Worm (Caenorhabditis elegans) whole organism, late embryonic: ENCODE results near the gene srh-149.
A peak's percentile ranks its signal among the peaks of the same experiment; 100 is the strongest.

Experiments
- F13H6.1 ChIP-seq: sonication (generic microtip); optimal IDR thresholded peaks from 2 replicates; lab custom pipeline; 2016; ENCODE audit warnings: missing genetic modification characterization, missing compliant biosample characterization
- K02D7.2 ChIP-seq: sonication (generic microtip); optimal IDR thresholded peaks from 2 replicates; lab custom pipeline; 2017; ENCODE audit warnings: mild to moderate bottlenecking, missing genetic modification characterization, missing compliant biosample characterization
- ahr-1 ChIP-seq: sonication (generic microtip); optimal IDR thresholded peaks from 2 replicates; lab custom pipeline; 2016; ENCODE audit warnings: missing genetic modification characterization, missing compliant biosample characterization
- ceh-24 ChIP-seq: sonication (generic microtip); optimal IDR thresholded peaks from 2 replicates; lab custom pipeline; 2016; ENCODE audit warnings: mild to moderate bottlenecking, missing genetic modification characterization, missing compliant biosample characterization
- ceh-30 ChIP-seq: fragments of 150-350 bp; optimal IDR thresholded peaks from 2 replicates; lab custom pipeline; 2014; ENCODE audit warnings: missing biosample characterization, missing genetic modification characterization
- ceh-34 ChIP-seq: sonication (generic microtip); optimal IDR thresholded peaks from 2 replicates; lab custom pipeline; 2016; ENCODE audit warnings: mild to moderate bottlenecking, missing genetic modification characterization, missing compliant biosample characterization
- ceh-45 ChIP-seq: fragments of 200-800 bp; sonication (Bioruptor generic); IDR thresholded peaks from 2 replicates; pipeline ENCODE4 v1.3.6; 2022; ENCODE audit warnings: missing genetic modification reagents, missing genetic modification characterization, missing compliant biosample characterization
- ceh-48 ChIP-seq: sonication (generic microtip); optimal IDR thresholded peaks from 2 replicates; lab custom pipeline; 2016; ENCODE audit warnings: missing genetic modification characterization, inconsistent platforms, missing compliant biosample characterization
- che-1 ChIP-seq: sonication (generic microtip); optimal IDR thresholded peaks from 2 replicates; lab custom pipeline; 2016; ENCODE audit warnings: mild to moderate bottlenecking, missing genetic modification characterization, missing compliant biosample characterization
- dmd-4 ChIP-seq: sonication (generic microtip); optimal IDR thresholded peaks from 2 replicates; lab custom pipeline; 2016; ENCODE audit warnings: borderline replicate concordance, missing genetic modification characterization, missing compliant biosample characterization
- elt-2 ChIP-seq: sonication (generic microtip); optimal IDR thresholded peaks from 2 replicates; lab custom pipeline; 2016; ENCODE audit warnings: missing genetic modification reagents, missing genetic modification characterization, missing compliant biosample characterization
- elt-4 ChIP-seq: sonication (generic microtip); optimal IDR thresholded peaks from 2 replicates; lab custom pipeline; 2016; ENCODE audit warnings: missing genetic modification characterization, missing compliant biosample characterization
- ets-4 ChIP-seq: sonication (generic microtip); optimal IDR thresholded peaks from 2 replicates; lab custom pipeline; 2016; ENCODE audit warnings: missing genetic modification characterization, missing compliant biosample characterization
- fax-1 ChIP-seq: sonication (generic microtip); optimal IDR thresholded peaks from 2 replicates; lab custom pipeline; 2016; ENCODE audit warnings: missing genotype, missing genetic modification characterization, missing compliant biosample characterization
- fkh-10 ChIP-seq: fragments of 150-350 bp; optimal IDR thresholded peaks from 2 replicates; lab custom pipeline; 2014; ENCODE audit warnings: missing biosample characterization, missing genetic modification reagents, missing genetic modification characterization
- gmeb-2 ChIP-seq: sonication (generic microtip); optimal IDR thresholded peaks from 2 replicates; lab custom pipeline; 2016; ENCODE audit warnings: missing genetic modification characterization, inconsistent platforms, missing compliant biosample characterization
- hlh-13 ChIP-seq: fragments of 200-800 bp; sonication (Bioruptor generic); optimal IDR thresholded peaks from 2 replicates; lab custom pipeline; 2018; ENCODE audit warnings: mild to moderate bottlenecking, missing genetic modification characterization, missing compliant biosample characterization
- hlh-30 ChIP-seq: sonication (generic microtip); optimal IDR thresholded peaks from 2 replicates; lab custom pipeline; 2017; ENCODE audit warnings: antibody characterized with exemption, missing genetic modification characterization, missing compliant biosample characterization; ENCODE audit not compliant: insufficient read depth
- hlh-6 ChIP-seq: sonication (generic microtip); optimal IDR thresholded peaks from 2 replicates; lab custom pipeline; 2016; ENCODE audit warnings: missing genotype, missing genetic modification characterization, missing compliant biosample characterization
- hlh-8 ChIP-seq: sonication (generic microtip); optimal IDR thresholded peaks from 2 replicates; lab custom pipeline; 2016; ENCODE audit warnings: missing genotype, missing genetic modification characterization, missing compliant biosample characterization
- mec-3 ChIP-seq: sonication (generic microtip); optimal IDR thresholded peaks from 2 replicates; lab custom pipeline; 2016; ENCODE audit warnings: borderline replicate concordance, missing genetic modification characterization, missing compliant biosample characterization
- nfya-1 ChIP-seq: sonication (generic microtip); optimal IDR thresholded peaks from 2 replicates; lab custom pipeline; 2017; ENCODE audit warnings: missing genetic modification characterization, mild to moderate bottlenecking, missing compliant biosample characterization, antibody characterized with exemption, moderate library complexity
- nhr-11 ChIP-seq: fragments of 150-350 bp; optimal IDR thresholded peaks from 2 replicates; lab custom pipeline; 2014; ENCODE audit warnings: missing biosample characterization, missing genetic modification characterization
- nhr-232 ChIP-seq: sonication (generic microtip); optimal IDR thresholded peaks from 2 replicates; lab custom pipeline; 2016; ENCODE audit warnings: missing genetic modification characterization, missing compliant biosample characterization
- odd-2 ChIP-seq: sonication (generic microtip); optimal IDR thresholded peaks from 2 replicates; lab custom pipeline; 2017; ENCODE audit warnings: antibody characterized with exemption, mild to moderate bottlenecking, missing genetic modification characterization, missing compliant biosample characterization
- pag-3 ChIP-seq: sonication (generic microtip); optimal IDR thresholded peaks from 2 replicates; lab custom pipeline; 2016; ENCODE audit warnings: missing compliant biosample characterization, missing genetic modification characterization, borderline replicate concordance
- pat-9 ChIP-seq: fragments of 200-800 bp; sonication (Bioruptor generic); optimal IDR thresholded peaks from 2 replicates; lab custom pipeline; 2018; ENCODE audit warnings: mild to moderate bottlenecking, missing genetic modification characterization, moderate library complexity, missing compliant biosample characterization
- pha-4 ChIP-seq: fragments of 150-350 bp; optimal IDR thresholded peaks from 2 replicates; lab custom pipeline; 2018; ENCODE audit warnings: missing biosample characterization, missing genetic modification reagents, missing genetic modification characterization
- pros-1 ChIP-seq: fragments of 150-350 bp; optimal IDR thresholded peaks from 2 replicates; lab custom pipeline; 2014; ENCODE audit warnings: missing biosample characterization, missing genetic modification reagents, missing genetic modification characterization
- ref-2 ChIP-seq: sonication (generic microtip); optimal IDR thresholded peaks from 2 replicates; lab custom pipeline; 2016; ENCODE audit warnings: missing genetic modification characterization, missing compliant biosample characterization
- sdc-2 ChIP-seq: sonication (generic microtip); optimal IDR thresholded peaks from 2 replicates; lab custom pipeline; 2016; ENCODE audit warnings: missing genotype, missing genetic modification characterization, missing compliant biosample characterization
- ttx-3 ChIP-seq: sonication (generic microtip); optimal IDR thresholded peaks from 2 replicates; lab custom pipeline; 2016; ENCODE audit warnings: missing genetic modification reagents, missing genetic modification characterization, missing compliant biosample characterization
- unc-42 ChIP-seq: sonication (generic microtip); optimal IDR thresholded peaks from 2 replicates; lab custom pipeline; 2016; ENCODE audit warnings: missing genotype, missing genetic modification characterization, missing compliant biosample characterization
- unc-55 ChIP-seq: sonication (generic microtip); optimal IDR thresholded peaks from 2 replicates; lab custom pipeline; 2017; ENCODE audit warnings: missing biosample characterization, missing genetic modification reagents, missing genetic modification characterization
- ztf-16 ChIP-seq: sonication (generic microtip); optimal IDR thresholded peaks from 2 replicates; lab custom pipeline; 2017; ENCODE audit warnings: missing genetic modification characterization, missing compliant biosample characterization

Gene srh-149

DNA sequence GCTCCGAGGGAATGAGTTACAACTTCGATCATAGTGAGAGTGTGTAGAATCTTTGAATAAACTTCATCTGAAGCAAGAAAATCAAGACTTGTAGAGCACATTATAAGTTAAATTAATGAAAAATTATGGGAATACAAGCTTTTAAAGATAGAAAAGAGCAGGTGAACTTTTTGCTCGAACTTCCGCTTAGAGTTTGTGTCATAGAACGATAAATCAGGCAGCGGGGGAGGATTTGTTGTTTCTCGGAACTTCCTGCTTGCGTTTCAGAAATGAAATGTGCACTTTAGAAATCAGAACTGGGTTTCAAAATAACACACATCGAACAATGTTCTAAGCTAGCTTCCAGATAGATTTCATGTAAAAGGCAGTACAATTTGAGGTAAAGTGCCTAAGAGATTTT is at the start of gene srh-149:
TSS of gene srh-149 (minus strand) at position 101 of the 400 bp plus-strand sequence.
- TF ChIP-seq odd-2 (tag; lab: Kevin White, UChicago) (no peak), nfya-1 (tag; lab: Kevin White, UChicago) (no peak), gmeb-2 (no peak)

DNA sequence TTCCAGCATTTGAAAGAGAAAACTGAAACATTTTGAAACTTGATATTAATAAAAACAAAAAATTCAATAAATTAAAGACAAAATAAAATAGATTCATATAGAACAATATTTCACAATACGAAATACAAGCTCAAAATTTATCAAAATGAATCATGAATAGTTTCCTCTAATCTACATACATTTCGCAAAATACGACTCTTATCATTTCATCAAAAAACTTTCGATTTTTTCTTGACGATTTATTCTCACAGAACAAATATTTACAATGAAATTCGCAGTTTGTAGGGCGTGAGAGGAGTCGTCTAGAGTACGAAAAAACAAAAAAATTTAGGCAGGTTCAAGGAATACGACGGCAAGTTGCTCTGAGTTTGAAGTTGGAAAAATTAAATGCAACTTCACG is 49.1 kb upstream of the srh-149 start:
- TF ChIP-seq K02D7.2 (tag; lab: Kevin White, UChicago) (no peak), hlh-30 (no peak)

DNA sequence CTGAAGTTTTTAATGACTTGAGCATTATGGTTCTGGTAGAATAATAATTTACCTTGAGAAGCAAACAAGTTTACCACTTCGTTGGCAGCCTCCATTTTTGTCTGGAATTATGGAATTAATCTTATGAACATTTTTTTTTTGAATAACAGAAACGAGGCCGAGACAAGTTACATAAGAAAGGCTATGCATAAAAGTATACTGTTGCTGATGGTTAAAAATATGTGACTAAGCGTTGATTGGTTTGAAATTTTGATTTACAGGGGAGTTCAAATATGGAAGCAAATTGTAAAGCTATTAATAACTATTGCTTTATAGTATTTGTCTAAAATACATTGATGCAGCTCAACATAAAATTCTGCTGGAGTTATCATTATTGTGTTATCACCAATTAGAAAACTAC is 47.8 kb upstream of the srh-149 start, which contains the start of gene cgt-1:
TSS of gene cgt-1 (minus strand) at position 101 of the 400 bp plus-strand sequence.
- TF ChIP-seq fax-1 (tag; lab: Kevin White, UChicago) (no peak), ceh-34 (no peak), nhr-11 (tag; lab: Kevin White, UChicago) (no peak), ahr-1 (tag; lab: Kevin White, UChicago) (no peak), ets-4 (tag; lab: Kevin White, UChicago) (no peak), pag-3 (tag; lab: Kevin White, UChicago) (no peak), nhr-232 (tag; lab: Kevin White, UChicago) (no peak), ceh-48 (tag; lab: Kevin White, UChicago) (no peak), pat-9 (tag; lab: Kevin White, UChicago) (no peak), hlh-6 (tag; lab: Kevin White, UChicago) (no peak), unc-42 (tag; lab: Kevin White, UChicago) (no peak), hlh-8 (tag; lab: Kevin White, UChicago) (no peak), ceh-45 (GFP tag; lab: Robert Waterston, UW) (no peak), F13H6.1 (no peak), ceh-24 (no peak), mec-3 (tag; lab: Kevin White, UChicago) (no peak)

DNA sequence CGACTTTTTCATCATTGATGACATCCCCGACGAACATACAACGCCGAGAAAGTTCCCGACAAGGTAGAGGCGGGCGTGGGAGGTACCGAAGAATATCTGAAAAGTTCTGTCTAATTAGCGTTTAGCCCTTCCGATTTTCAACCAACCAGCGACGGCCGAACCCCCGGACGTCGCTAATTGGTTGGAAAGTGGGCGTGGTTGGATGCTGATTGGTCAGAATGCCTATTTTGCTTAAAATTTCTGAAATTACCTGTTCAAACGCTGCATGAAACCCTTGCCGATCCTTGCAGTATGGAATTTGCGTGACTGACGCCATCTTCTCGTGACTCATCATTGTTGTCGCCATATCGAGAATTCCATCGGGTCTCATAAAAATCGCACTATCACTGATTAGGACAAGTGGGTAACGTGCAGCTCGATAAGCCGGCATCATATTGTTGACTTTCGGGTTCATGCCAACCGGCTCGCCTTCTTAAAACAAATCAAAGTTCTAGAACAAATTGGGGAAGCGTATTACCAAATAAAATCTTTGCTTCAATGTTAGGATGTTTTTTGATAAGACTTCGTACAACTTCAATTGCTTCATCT is 46.8 kb upstream of the srh-149 start:
- TF ChIP-seq elt-4: no peak
- peak; percentile 66 for TF ChIP-seq elt-2 (tag; lab: Kevin White, UChicago)
- peak; percentile 34 for TF ChIP-seq nfya-1 (tag; lab: Kevin White, UChicago)

DNA sequence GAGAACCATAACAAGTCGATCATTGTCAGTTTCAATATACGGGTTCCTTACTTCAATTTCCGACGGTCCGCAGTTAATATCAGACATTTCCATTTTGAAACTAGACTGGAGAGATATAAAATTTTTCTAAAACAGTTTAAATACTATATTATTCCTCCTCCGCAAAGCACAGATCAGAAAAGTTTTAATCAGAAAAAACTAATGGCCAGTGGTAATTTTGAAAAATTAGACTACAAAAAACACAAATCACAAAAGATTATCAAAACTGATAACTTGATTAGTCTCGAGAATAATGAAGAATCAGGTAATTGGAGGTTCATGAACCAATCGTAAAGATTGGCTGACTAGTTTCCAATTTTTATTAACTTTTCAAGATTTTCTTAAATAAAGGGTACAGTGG is 45.0 kb upstream of the srh-149 start, which contains the start of gene T06C12.9:
TSS of gene T06C12.9 (minus strand) at position 101 of the 400 bp plus-strand sequence.
- TF ChIP-seq sdc-2 (tag; lab: Kevin White, UChicago): no peak
- no peak for TF ChIP-seq ceh-24
- no peak for TF ChIP-seq pha-4 (tag; lab: Kevin White, UChicago)
- TF ChIP-seq ttx-3 (tag; lab: Kevin White, UChicago): no peak
- TF ChIP-seq ztf-16 (tag; lab: Kevin White, UChicago): no peak
- TF ChIP-seq che-1 (tag; lab: Kevin White, UChicago): no peak
- TF ChIP-seq ceh-30 (tag; lab: Kevin White, UChicago): no peak
- no peak for TF ChIP-seq K02D7.2 (tag; lab: Kevin White, UChicago)
- no peak for TF ChIP-seq nhr-11 (tag; lab: Kevin White, UChicago)
- no peak for TF ChIP-seq fax-1 (tag; lab: Kevin White, UChicago)
- no peak for TF ChIP-seq pros-1 (tag; lab: Kevin White, UChicago)
- TF ChIP-seq ref-2 (tag; lab: Kevin White, UChicago): no peak
- no peak for TF ChIP-seq unc-55 (GFP tag; lab: Kevin White, UChicago)
- TF ChIP-seq ahr-1 (tag; lab: Kevin White, UChicago): no peak
- TF ChIP-seq dmd-4 (tag; lab: Kevin White, UChicago): no peak
- no peak for TF ChIP-seq hlh-8 (tag; lab: Kevin White, UChicago)
- no peak for TF ChIP-seq hlh-13 (GFP tag; lab: Kevin White, UChicago)
- TF ChIP-seq nfya-1 (tag; lab: Kevin White, UChicago): no peak
- TF ChIP-seq fkh-10: no peak
